Worm (Caenorhabditis elegans) whole organism, mixed stage, embryonic: ENCODE data around the gene C06G3.8.
A peak's percentile ranks its signal among the peaks of the same experiment; 100 is the strongest.

Experiments
- bed-3 ChIP-seq: fragments of 200-800 bp; sonication (Bioruptor generic); optimal IDR thresholded peaks from 3 replicates; lab custom pipeline; 2018; ENCODE audit warnings: mild to moderate bottlenecking, missing genetic modification characterization, moderate library complexity, missing compliant biosample characterization
- cnd-1 ChIP-seq: fragments of 200-800 bp; sonication (Bioruptor generic); optimal IDR thresholded peaks from 2 replicates; lab custom pipeline; 2018; ENCODE audit warnings: mild to moderate bottlenecking, missing genetic modification characterization, missing compliant biosample characterization
- hlh-1 ChIP-seq: fragments of 150-350 bp; optimal IDR thresholded peaks from 2 replicates; lab custom pipeline; 2014; ENCODE audit warnings: missing biosample characterization, missing genetic modification reagents, missing genetic modification characterization
- mab-5 ChIP-seq: fragments of 150-350 bp; optimal IDR thresholded peaks from 2 replicates; lab custom pipeline; 2014; ENCODE audit warnings: missing biosample characterization, missing genetic modification characterization
- nhr-237 ChIP-seq: fragments of 150-350 bp; optimal IDR thresholded peaks from 2 replicates; lab custom pipeline; 2014; ENCODE audit warnings: missing biosample characterization, missing genetic modification characterization
- nhr-28 ChIP-seq: fragments of 150-350 bp; optimal IDR thresholded peaks from 2 replicates; lab custom pipeline; 2014; ENCODE audit warnings: missing biosample characterization, missing genetic modification characterization
- snpc-4 ChIP-seq: fragments of 150-350 bp; optimal IDR thresholded peaks from 2 replicates; lab custom pipeline; 2014; ENCODE audit warnings: missing biosample characterization, missing genetic modification characterization
- zip-8 ChIP-seq: fragments of 150-350 bp; optimal IDR thresholded peaks from 2 replicates; lab custom pipeline; 2014; ENCODE audit warnings: missing biosample characterization, missing genetic modification characterization
- ztf-11 ChIP-seq: fragments of 150-350 bp; optimal IDR thresholded peaks from 2 replicates; lab custom pipeline; 2014; ENCODE audit warnings: missing biosample characterization, missing genetic modification characterization

ce11 chrIV:7023004-7023403 is 9.4 kb downstream of the C06G3.8 start:
- TF ChIP-seq zip-8 (no peak), mab-5 (tag; lab: Kevin White, UChicago) (no peak), nhr-237 (tag; lab: Kevin White, UChicago) (no peak), nhr-28 (tag; lab: Kevin White, UChicago) (no peak), snpc-4 (tag; lab: Kevin White, UChicago) (no peak), bed-3 (GFP tag; lab: Kevin White, UChicago) (no peak), cnd-1 (tag; lab: Kevin White, UChicago) (peak; percentile 97), ztf-11 (tag; lab: Kevin White, UChicago) (no peak), hlh-1 (tag; lab: Kevin White, UChicago) (peak; percentile 47)
